Fruit fly (Drosophila melanogaster) whole organism, embryonic: Measurements from ENCODE around the gene Alp13.
A peak's percentile ranks its signal among the peaks of the same experiment; 100 is the strongest.

ENCODE experiments used
- Bdp1 ChIP-seq: fragments of 200-800 bp; sonication (Bioruptor generic); optimal IDR thresholded peaks from 3 replicates; lab custom pipeline; 2016; ENCODE audit warnings: missing biosample characterization, missing genetic modification characterization
- CG10321 ChIP-seq: fragments of 200-800 bp; sonication (Bioruptor generic); IDR thresholded peaks from 2 replicates; pipeline ENCODE4 v1.3.6; 2022; ENCODE audit warnings: missing biosample characterization, missing genetic modification characterization
- CG10654 ChIP-seq: fragments of 200-800 bp; sonication (Bioruptor generic); optimal IDR thresholded peaks from 2 replicates; lab custom pipeline; 2016; ENCODE audit warnings: missing biosample characterization, missing genetic modification characterization
- CG12219 ChIP-seq: fragments of 200-800 bp; sonication (Bioruptor generic); optimal IDR thresholded peaks from 3 replicates; lab custom pipeline; 2018; ENCODE audit warnings: missing biosample characterization, mild to moderate bottlenecking, missing genetic modification characterization
- CG12299 ChIP-seq: fragments of 200-800 bp; sonication (Bioruptor generic); optimal IDR thresholded peaks from 2 replicates; lab custom pipeline; 2018; ENCODE audit warnings: missing biosample characterization, mild to moderate bottlenecking, missing genetic modification characterization
- CG12391 ChIP-seq: fragments of 200-800 bp; sonication (Bioruptor generic); optimal IDR thresholded peaks from 3 replicates; lab custom pipeline; 2018; ENCODE audit warnings: missing biosample characterization, mild to moderate bottlenecking, missing genetic modification characterization, moderate library complexity
- CG16863 ChIP-seq: fragments of 200-800 bp; sonication (Bioruptor generic); optimal IDR thresholded peaks from 3 replicates; lab custom pipeline; 2016; ENCODE audit warnings: missing biosample characterization, missing genetic modification characterization
- CG17361 ChIP-seq: fragments of 200-800 bp; sonication (Bioruptor generic); IDR thresholded peaks from 3 replicates; pipeline ENCODE4 v1.3.6; 2022; ENCODE audit warnings: missing biosample characterization, missing genetic modification characterization
- CG18764 ChIP-seq: fragments of 200-800 bp; sonication (Bioruptor generic); optimal IDR thresholded peaks from 3 replicates; lab custom pipeline; 2016; ENCODE audit warnings: missing biosample characterization, missing genetic modification characterization
- CG2116 ChIP-seq: fragments of 200-800 bp; sonication (Bioruptor generic); optimal IDR thresholded peaks from 3 replicates; lab custom pipeline; 2018; ENCODE audit warnings: missing biosample characterization, mild to moderate bottlenecking, missing genetic modification characterization
- CG2712 ChIP-seq: fragments of 200-800 bp; optimal IDR thresholded peaks from 3 replicates; lab custom pipeline; 2019; ENCODE audit warnings: missing biosample characterization, mild to moderate bottlenecking, missing genetic modification characterization, moderate library complexity
- CG30020 ChIP-seq: fragments of 200-800 bp; optimal IDR thresholded peaks from 2 replicates; lab custom pipeline; 2019; ENCODE audit warnings: missing biosample characterization, mild to moderate bottlenecking, missing genetic modification characterization, moderate library complexity
- CG31441 ChIP-seq: fragments of 200-800 bp; sonication (Bioruptor generic); IDR thresholded peaks from 2 replicates; pipeline ENCODE4 v1.3.6; 2022; ENCODE audit warnings: missing biosample characterization, missing genetic modification characterization
- CG7839 ChIP-seq: fragments of 200-800 bp; sonication (Bioruptor generic); optimal IDR thresholded peaks from 3 replicates; lab custom pipeline; 2018; ENCODE audit warnings: missing biosample characterization, mild to moderate bottlenecking, missing genetic modification characterization, moderate library complexity
- CG8765 ChIP-seq: fragments of 200-800 bp; sonication (Bioruptor generic); IDR thresholded peaks from 2 replicates; pipeline ENCODE4 v1.3.6; 2022; ENCODE audit warnings: missing biosample characterization, missing genetic modification characterization
- CG9215 ChIP-seq: fragments of 200-800 bp; sonication (Bioruptor generic); IDR thresholded peaks from 2 replicates; pipeline ENCODE4 v1.3.6; 2022; ENCODE audit warnings: missing biosample characterization, missing genetic modification characterization
- CrebB ChIP-seq: fragments of 200-800 bp; sonication (Bioruptor generic); optimal IDR thresholded peaks from 3 replicates; lab custom pipeline; 2018; ENCODE audit warnings: missing biosample characterization, mild to moderate bottlenecking, missing genetic modification characterization
- Dfd ChIP-seq, 2 experiments: fragments of >200 bp; optimal IDR thresholded peaks; 2 replicates each; lab custom pipeline; 2017; ENCODE audit warnings: missing biosample characterization in 2 of 2, missing genetic modification characterization in 2 of 2
- E2f1 ChIP-seq: fragments of 200-800 bp; sonication (Bioruptor generic); IDR thresholded peaks from 2 replicates; pipeline ENCODE4 v1.3.6; 2022; ENCODE audit warnings: missing biosample characterization, missing genetic modification characterization
- E2f2 ChIP-seq: fragments of 200-800 bp; sonication (Bioruptor generic); IDR thresholded peaks from 2 replicates; pipeline ENCODE4 v1.3.6; 2022; ENCODE audit warnings: missing biosample characterization, missing genetic modification characterization
- GATAe ChIP-seq: fragments of 200-800 bp; sonication (Bioruptor generic); conservative IDR thresholded peaks from 2 replicates; pipeline ENCODE4 v1.3.6; 2022; ENCODE audit warnings: missing biosample characterization, missing genetic modification characterization
- HLH54F ChIP-seq: fragments of 200-800 bp; sonication (Bioruptor generic); optimal IDR thresholded peaks from 3 replicates; lab custom pipeline; 2016; ENCODE audit warnings: missing biosample characterization, missing genetic modification characterization
- HLHmδ ChIP-seq: fragments of 200-800 bp; sonication (Bioruptor generic); optimal IDR thresholded peaks from 2 replicates; lab custom pipeline; 2018; ENCODE audit warnings: missing biosample characterization, mild to moderate bottlenecking, missing genetic modification characterization, moderate library complexity
- Hmr ChIP-seq: fragments of 200-800 bp; sonication (Bioruptor generic); optimal IDR thresholded peaks from 3 replicates; lab custom pipeline; 2017; ENCODE audit warnings: mild to moderate bottlenecking, missing biosample characterization, missing genetic modification reagents, missing genetic modification characterization
- Lim3 ChIP-seq: fragments of 200-800 bp; sonication (Bioruptor generic); IDR thresholded peaks from 2 replicates; pipeline ENCODE4 v1.3.6; 2022; ENCODE audit warnings: missing biosample characterization, missing genetic modification characterization
- Lpt ChIP-seq: fragments of >200 bp; optimal IDR thresholded peaks from 2 replicates; lab custom pipeline; 2018; ENCODE audit warnings: missing biosample characterization, missing genetic modification characterization
- NC2β ChIP-seq: fragments of 200-800 bp; sonication (Bioruptor generic); optimal IDR thresholded peaks from 2 replicates; lab custom pipeline; 2016; ENCODE audit warnings: missing biosample characterization, missing genetic modification characterization
- Neu2 ChIP-seq: fragments of 200-800 bp; sonication (Bioruptor generic); optimal IDR thresholded peaks from 3 replicates; lab custom pipeline; 2016; ENCODE audit warnings: missing biosample characterization, missing genetic modification characterization, borderline replicate concordance
- Nf-YB ChIP-seq: fragments of 200-800 bp; sonication (Bioruptor generic); optimal IDR thresholded peaks from 3 replicates; lab custom pipeline; 2019; ENCODE audit warnings: missing biosample characterization, mild to moderate bottlenecking, missing genetic modification characterization, moderate library complexity
- NfI ChIP-seq: fragments of 200-800 bp; sonication (Bioruptor generic); optimal IDR thresholded peaks from 3 replicates; lab custom pipeline; 2018; ENCODE audit warnings: missing biosample characterization, mild to moderate bottlenecking, missing genetic modification characterization, moderate library complexity
- Side ChIP-seq: fragments of 200-800 bp; sonication (Bioruptor generic); optimal IDR thresholded peaks from 2 replicates; lab custom pipeline; 2016; ENCODE audit warnings: missing biosample characterization, missing genetic modification characterization
- Sry-δ ChIP-seq: fragments of 200-800 bp; sonication (Bioruptor generic); optimal IDR thresholded peaks from 2 replicates; lab custom pipeline; 2016; ENCODE audit warnings: missing biosample characterization, missing genetic modification characterization
- ash1 ChIP-seq: fragments of 200-800 bp; sonication (Bioruptor generic); optimal IDR thresholded peaks from 2 replicates; lab custom pipeline; 2018; ENCODE audit warnings: missing biosample characterization, mild to moderate bottlenecking, missing genetic modification characterization
- bbx ChIP-seq: fragments of 200-800 bp; sonication (Bioruptor generic); IDR thresholded peaks from 2 replicates; pipeline ENCODE4 v1.3.6; 2022; ENCODE audit warnings: missing biosample characterization, missing genetic modification characterization; ENCODE audit not compliant: partially characterized antibody
- bowl ChIP-seq: fragments of 200-800 bp; sonication (Bioruptor generic); IDR thresholded peaks from 2 replicates; pipeline ENCODE4 v1.3.6; 2022; ENCODE audit warnings: missing biosample characterization, missing genetic modification characterization
- bsh ChIP-seq, 2 experiments: fragments of 200-800 bp; sonication (Bioruptor generic); optimal IDR thresholded peaks; 2 replicates each; lab custom pipeline; 2017 to 2018; ENCODE audit warnings: mild to moderate bottlenecking in 2 of 2, missing biosample characterization in 2 of 2, missing genetic modification characterization in 2 of 2, moderate library complexity in 1 of 2
- cato ChIP-seq: fragments of 200-800 bp; sonication (Bioruptor generic); optimal IDR thresholded peaks from 2 replicates; lab custom pipeline; 2016; ENCODE audit warnings: missing biosample characterization, missing genetic modification characterization, borderline replicate concordance
- dm ChIP-seq: fragments of 200-800 bp; sonication (Bioruptor generic); optimal IDR thresholded peaks from 3 replicates; lab custom pipeline; 2016; ENCODE audit warnings: missing biosample characterization, missing genetic modification characterization
- dpn ChIP-seq, 2 experiments: fragments of 200-800 bp; sonication (Bioruptor generic); optimal IDR thresholded peaks; 3 replicates each; lab custom pipeline; 2016; ENCODE audit warnings: missing biosample characterization in 2 of 2, missing genetic modification characterization in 2 of 2
- en ChIP-seq: fragments of 200-800 bp; sonication (Bioruptor generic); optimal IDR thresholded peaks from 2 replicates; lab custom pipeline; 2016; ENCODE audit warnings: missing biosample characterization, missing genetic modification characterization
- jing ChIP-seq: fragments of 200-800 bp; sonication (Bioruptor generic); optimal IDR thresholded peaks from 2 replicates; lab custom pipeline; 2018; ENCODE audit warnings: missing biosample characterization, mild to moderate bottlenecking, missing genetic modification characterization
- kah ChIP-seq: fragments of 200-800 bp; sonication (Bioruptor generic); optimal IDR thresholded peaks from 2 replicates; lab custom pipeline; 2018; ENCODE audit warnings: missing biosample characterization, mild to moderate bottlenecking, missing genetic modification characterization
- nau ChIP-seq: fragments of 200-800 bp; sonication (Bioruptor generic); optimal IDR thresholded peaks from 3 replicates; lab custom pipeline; 2017; ENCODE audit warnings: missing biosample characterization, mild to moderate bottlenecking, missing genetic modification characterization, missing genetic modification reagents
- onecut ChIP-seq: fragments of 200-800 bp; sonication (Bioruptor generic); IDR thresholded peaks from 2 replicates; pipeline ENCODE4 v1.3.6; 2022; ENCODE audit warnings: missing biosample characterization, missing genetic modification characterization
- psq ChIP-seq: fragments of 200-800 bp; sonication (Bioruptor generic); optimal IDR thresholded peaks from 2 replicates; lab custom pipeline; 2017; ENCODE audit warnings: missing biosample characterization, missing genetic modification characterization
- salm ChIP-seq: fragments of 200-800 bp; sonication (Bioruptor generic); optimal IDR thresholded peaks from 2 replicates; lab custom pipeline; 2018; ENCODE audit warnings: missing biosample characterization, mild to moderate bottlenecking, missing genetic modification characterization
- schlank ChIP-seq: fragments of 200-800 bp; sonication (Bioruptor generic); optimal IDR thresholded peaks from 2 replicates; lab custom pipeline; 2018; ENCODE audit warnings: missing biosample characterization, mild to moderate bottlenecking, missing genetic modification characterization
- tll ChIP-seq, 2 experiments: fragments of 200-800 bp in 1 of 2; fragments of >200 bp in 1 of 2; sonication (Bioruptor generic) in 1 of 2; optimal IDR thresholded peaks; 2 replicates each; lab custom pipeline; 2017 to 2019; ENCODE audit warnings: missing biosample characterization in 2 of 2, missing genetic modification characterization in 2 of 2, mild to moderate bottlenecking in 1 of 2, moderate library complexity in 1 of 2
- zfh2 ChIP-seq: fragments of 200-800 bp; sonication (Bioruptor generic); optimal IDR thresholded peaks from 2 replicates; lab custom pipeline; 2016; ENCODE audit warnings: missing biosample characterization, missing genetic modification characterization

Gene Alp13

DNA sequence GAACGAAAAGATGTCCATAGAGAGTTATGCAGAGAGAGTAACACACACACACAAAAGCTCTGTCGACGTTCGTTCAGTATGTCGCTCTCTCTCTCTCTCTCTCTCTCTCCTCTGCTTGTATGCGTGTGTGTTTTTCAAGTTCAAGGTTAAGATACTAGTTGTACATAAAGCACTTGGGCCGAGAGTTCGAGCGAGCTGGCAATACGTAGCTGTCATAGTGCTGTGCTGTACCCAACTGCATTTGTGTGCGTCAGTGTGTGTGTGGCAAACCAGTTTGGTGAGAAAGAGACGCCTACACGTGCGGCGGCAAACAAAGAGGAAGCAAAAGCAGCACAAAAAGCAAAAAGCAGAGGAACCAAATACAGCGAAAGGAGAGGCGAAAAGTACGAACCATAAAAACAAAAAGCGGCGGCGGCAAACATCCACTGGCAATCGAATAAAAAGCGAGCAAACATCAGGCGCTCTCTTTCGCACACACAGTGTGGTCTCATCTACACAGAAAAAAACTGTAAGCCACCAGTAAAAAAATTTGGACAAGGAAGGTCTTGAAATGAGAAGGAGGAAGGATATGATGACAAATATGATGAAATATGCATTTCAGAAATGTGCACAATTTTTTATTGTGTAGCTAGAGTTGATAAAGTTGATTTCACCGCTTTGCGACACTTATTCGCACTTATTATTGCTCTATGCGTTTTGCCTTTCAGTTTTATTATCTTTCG, 12.2 kb upstream of the Alp13 start (continued):
- TF ChIP-seq Neu2 (GFP tag; lab: Kevin White, UChicago) (no peak), CG2116 (GFP tag; lab: Kevin White, UChicago) (peak; percentile 32), Bdp1 (GFP tag; lab: Kevin White, UChicago) (peak; percentile 63), kah (GFP tag; lab: Kevin White, UChicago) (no peak), CG30020 (tag; lab: Kevin White, UChicago) (no peak), psq (GFP tag; lab: Kevin White, UChicago) (peak; percentile 80), Lpt (GFP tag; lab: Kevin White, UChicago) (no peak), CG2712 (tag; lab: Kevin White, UChicago) (peak; percentile 45), GATAe (0 out of 2 replicates have a peak, but pooled peaks have one; percentile 8), nau (GFP tag; lab: Kevin White, UChicago) (peak; percentile 45), cato (GFP tag; lab: Kevin White, UChicago) (peak; percentile 40), NC2β (peak; percentile 8), dpn (GFP tag; optimal IDR thresholded peaks at IDR 0.05; lab: Kevin White, UChicago) (peak; percentile 71 to 82), NfI (peak; percentile 59), ash1 (GFP tag; lab: Kevin White, UChicago) (no peak), HLH54F (GFP tag; lab: Kevin White, UChicago) (peak; percentile 65), schlank (peak; percentile 6), en (GFP tag; lab: Kevin White, UChicago) (no peak), bsh (GFP tag; optimal IDR thresholded peaks at IDR 0.05; lab: Kevin White, UChicago) (peak; percentile 59 to 78), Side (GFP tag; lab: Kevin White, UChicago) (peak; percentile 84), CG16863 (GFP tag; lab: Kevin White, UChicago) (peak; percentile 55), CG10654 (GFP tag; lab: Kevin White, UChicago) (peak; percentile 62), dm (peak; percentile 32), Nf-YB (peak; percentile 11), tll (GFP tag; optimal IDR thresholded peaks at IDR 0.05; lab: Kevin White, UChicago) (no peak), CG12219 (GFP tag; lab: Kevin White, UChicago) (peak; percentile 17), Dfd (GFP tag; optimal IDR thresholded peaks at IDR 0.05; lab: Kevin White, UChicago) (peak in 1 of 2 experiments; percentile 52), onecut (GFP tag; lab: Robert Waterston, UW) (no peak), salm (no peak), CG18764 (GFP tag; lab: Kevin White, UChicago) (peak; percentile 40), Hmr (GFP tag; lab: Kevin White, UChicago) (peak; percentile 71), CG7839 (tag; lab: Kevin White, UChicago) (peak; percentile 69), zfh2 (GFP tag; lab: Kevin White, UChicago) (peak; percentile 71), bbx (GFP tag; lab: Robert Waterston, UW) (no peak), E2f1 (GFP tag; lab: Robert Waterston, UW) (0 out of 2 replicates have a peak, but pooled peaks have one; percentile 46), CG9215 (GFP tag; lab: Robert Waterston, UW) (no peak), CG10321 (GFP tag; lab: Robert Waterston, UW) (peak; percentile 94), CG31441 (GFP tag; lab: Robert Waterston, UW) (peak; percentile 58), CG8765 (GFP tag; lab: Robert Waterston, UW) (peak; percentile 57; the same call in 1 of the 2 replicates), jing (peak; percentile 32), CG12299 (tag; lab: Kevin White, UChicago) (no peak), Sry-δ (GFP tag; lab: Kevin White, UChicago) (peak; percentile 27), Lim3 (GFP tag; lab: Robert Waterston, UW) (0 out of 2 replicates have a peak, but pooled peaks have one; percentile 23), CG12391 (peak; percentile 43), CG17361 (GFP tag; lab: Robert Waterston, UW) (peak; percentile 45; the same call in 2 of the 3 replicates), bowl (no peak), CrebB (no peak), HLHmδ (GFP tag; lab: Kevin White, UChicago) (no peak), E2f2 (peak; percentile 36; the same call in 1 of the 2 replicates)
